Fruit fly (Drosophila melanogaster): ENCODE data around the gene rhea.
A peak's percentile ranks its signal among the peaks of the same experiment; 100 is the strongest.

DNA sequence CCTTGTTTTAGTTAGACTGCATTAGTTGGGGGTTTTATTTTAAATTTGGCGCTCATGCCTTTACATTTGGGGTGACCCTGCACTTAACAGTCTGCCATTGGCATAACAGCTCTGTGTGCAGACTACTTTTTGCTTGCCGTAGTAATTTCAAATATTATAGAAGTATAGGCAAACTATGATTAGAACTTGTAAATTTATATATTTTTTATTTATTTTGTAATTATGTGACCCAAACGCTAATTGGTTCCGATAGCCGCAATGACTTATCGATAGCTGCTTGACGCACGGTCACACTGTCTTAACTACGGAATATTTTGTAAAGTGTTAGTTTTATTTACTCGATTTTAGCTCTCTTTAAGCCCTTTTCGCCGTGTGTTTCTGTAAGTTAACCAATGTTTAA, at the start of gene rhea:
- TF ChIP-seq tai (GFP tag; optimal IDR thresholded peaks at IDR 0.05) (no peak), dmrt93B (GFP tag; optimal IDR thresholded peaks at IDR 0.05) (no peak), pan (optimal IDR thresholded peaks at IDR 0.05) (no peak), brk (GFP tag; optimal IDR thresholded peaks at IDR 0.05) (no peak), fru (GFP tag; optimal IDR thresholded peaks at IDR 0.05) (no peak), lola (GFP tag; optimal IDR thresholded peaks at IDR 0.05) (no peak), rgr (GFP tag; optimal IDR thresholded peaks at IDR 0.05) (peak; percentile 25), Mio (GFP tag; optimal IDR thresholded peaks at IDR 0.05) (no peak), GATAd (GFP tag; optimal IDR thresholded peaks at IDR 0.05) (no peak), Rel (GFP tag; optimal IDR thresholded peaks at IDR 0.05) (no peak), Rel (tag; optimal IDR thresholded peaks at IDR 0.05) (peak; percentile 12), Abd-B (GFP tag; optimal IDR thresholded peaks at IDR 0.05) (no peak), CG32264 (GFP tag; optimal IDR thresholded peaks at IDR 0.05) (no peak)
